Worm (Caenorhabditis elegans): Measurements from ENCODE around the gene Y39A1A.20.

- TF ChIP-seq ama-1 (optimal IDR thresholded peaks at IDR 0.05): no peak
- TF ChIP-seq sea-1 (GFP tag; conservative IDR thresholded peaks at IDR 0.05): no peak
- no peak for TF ChIP-seq tra-4 (tag; optimal IDR thresholded peaks at IDR 0.05)
- TF ChIP-seq ceh-36 (tag; optimal IDR thresholded peaks at IDR 0.05): no peak
- no peak for TF ChIP-seq hnd-1 (tag; optimal IDR thresholded peaks at IDR 0.05)
- TF ChIP-seq flt-1 (GFP tag; IDR thresholded peaks at IDR 0.05): no peak
- no peak for TF ChIP-seq F13C5.2 (tag; optimal IDR thresholded peaks at IDR 0.05)
- TF ChIP-seq B0310.2 (tag; optimal IDR thresholded peaks at IDR 0.05): no peak
- no peak for TF ChIP-seq pes-1 (GFP tag; IDR thresholded peaks at IDR 0.05)
- no peak for TF ChIP-seq ets-7 (tag; optimal IDR thresholded peaks at IDR 0.05)
- no peak for TF ChIP-seq tbx-37 (GFP tag; conservative IDR thresholded peaks at IDR 0.05)
- no peak for TF ChIP-seq aly-1 (tag; optimal IDR thresholded peaks at IDR 0.05)
- no peak for TF ChIP-seq hmg-4 (GFP tag; optimal IDR thresholded peaks at IDR 0.05)
Measured at ce11 chrIII:10691019-10691418, 9.3 kb downstream of the Y39A1A.20 start, which contains the start of gene Y39A1A.17.
